Fruit fly (Drosophila melanogaster): ENCODE results near the gene Ptp61F.

Gene Ptp61F

dm6 chr3L:1319097-1319725, 155.8 kb downstream of the Ptp61F start (continued):
- TF ChIP-seq CG2129 (GFP tag; IDR thresholded peaks at IDR 0.05; ENCODE audit: partially characterized antibody), result no peak
- peak; percentile 27 for TF ChIP-seq CG12299 (tag; optimal IDR thresholded peaks at IDR 0.05)
- peak; percentile 53 for TF ChIP-seq CG8281 (tag; optimal IDR thresholded peaks at IDR 0.05)
- 0 out of 2 replicates have a peak, but pooled peaks have one; percentile 29 for TF ChIP-seq CG4404 (GFP tag; IDR thresholded peaks at IDR 0.05)
- peak; percentile 73 for TF ChIP-seq CG14710 (tag; optimal IDR thresholded peaks at IDR 0.05)
- TF ChIP-seq CG2116 (GFP tag; optimal IDR thresholded peaks at IDR 0.05), result peak; percentile 19
- no peak for TF ChIP-seq nerfin-2 (GFP tag; IDR thresholded peaks at IDR 0.05; ENCODE audit: partially characterized antibody)
- no peak for TF ChIP-seq pzg (GFP tag; optimal IDR thresholded peaks at IDR 0.05)
- TF ChIP-seq grau (tag; optimal IDR thresholded peaks at IDR 0.05), result peak; percentile 66
- TF ChIP-seq CG12236 (GFP tag; optimal IDR thresholded peaks at IDR 0.05), result peak; percentile 50
- TF ChIP-seq Dp (GFP tag; optimal IDR thresholded peaks at IDR 0.05), result no peak
- peak; percentile 42 for TF ChIP-seq CG30431 (GFP tag; optimal IDR thresholded peaks at IDR 0.05)
- no peak for TF ChIP-seq Hmx (GFP tag; optimal IDR thresholded peaks at IDR 0.05)
- TF ChIP-seq tll (GFP tag; optimal IDR thresholded peaks at IDR 0.05), result no peak
- no peak for TF ChIP-seq CG17912 (GFP tag; optimal IDR thresholded peaks at IDR 0.05)
- peak; percentile 89 for TF ChIP-seq Drgx (GFP tag; IDR thresholded peaks at IDR 0.05)
- peak; percentile 5 for TF ChIP-seq CG7987 (GFP tag; optimal IDR thresholded peaks at IDR 0.05)
- TF ChIP-seq pros (GFP tag; optimal IDR thresholded peaks at IDR 0.05), result peak; percentile 18
- TF ChIP-seq CG9932 (GFP tag; IDR thresholded peaks at IDR 0.05), result no peak
- peak; percentile 54 for TF ChIP-seq scrt (GFP tag; optimal IDR thresholded peaks at IDR 0.05)
- peak; percentile 79 for TF ChIP-seq Ptx1 (GFP tag; IDR thresholded peaks at IDR 0.05)
- peak; percentile 61 for TF ChIP-seq CG8089 (GFP tag; optimal IDR thresholded peaks at IDR 0.05)
- TF ChIP-seq CG6654 (GFP tag; optimal IDR thresholded peaks at IDR 0.05), result peak; percentile 51
- TF ChIP-seq stwl (tag; optimal IDR thresholded peaks at IDR 0.05), result no peak
- peak; percentile 56; the same call in 2 of the 3 replicates for TF ChIP-seq CG14050 (GFP tag; IDR thresholded peaks at IDR 0.05)
- TF ChIP-seq ci (GFP tag; IDR thresholded peaks at IDR 0.05), result peak; percentile 95
- peak; percentile 45 for TF ChIP-seq Dad (GFP tag; optimal IDR thresholded peaks at IDR 0.05)
- peak; percentile 36; the same call in 1 of the 2 replicates for TF ChIP-seq Oaz (GFP tag; IDR thresholded peaks at IDR 0.05)
- TF ChIP-seq Dll (GFP tag; IDR thresholded peaks at IDR 0.05; ENCODE audit: partially characterized antibody), result no peak
- TF ChIP-seq gce (GFP tag; IDR thresholded peaks at IDR 0.05), result peak; percentile 86
- TF ChIP-seq CG12104 (GFP tag; optimal IDR thresholded peaks at IDR 0.05), result peak; percentile 16
- peak; percentile 74; the same call in 1 of the 2 replicates for TF ChIP-seq lmd (GFP tag; IDR thresholded peaks at IDR 0.05)
- TF ChIP-seq CG2199 (GFP tag; IDR thresholded peaks at IDR 0.05), result no peak; the same call in 2 of the 3 replicates
- no peak for TF ChIP-seq psq (GFP tag; optimal IDR thresholded peaks at IDR 0.05)
- no peak for TF ChIP-seq CG2889 (GFP tag; IDR thresholded peaks at IDR 0.05)
- peak; percentile 67 for TF ChIP-seq ssp (GFP tag; IDR thresholded peaks at IDR 0.05)
- peak; percentile 29 for TF ChIP-seq salm (tag; optimal IDR thresholded peaks at IDR 0.05)
- TF ChIP-seq CG7745 (tag; optimal IDR thresholded peaks at IDR 0.05), result no peak
- TF ChIP-seq NC2α (GFP tag; optimal IDR thresholded peaks at IDR 0.05), result peak; percentile 28
- TF ChIP-seq CG9817 (tag; optimal IDR thresholded peaks at IDR 0.05), result peak; percentile 32
- TF ChIP-seq CG34376 (GFP tag; optimal IDR thresholded peaks at IDR 0.05), result no peak
- TF ChIP-seq unc-4 (GFP tag; IDR thresholded peaks at IDR 0.05; ENCODE audit: partially characterized antibody), result no peak
- TF ChIP-seq CG7271 (tag; optimal IDR thresholded peaks at IDR 0.05), result no peak
- peak; percentile 3 for TF ChIP-seq CG9727 (GFP tag; optimal IDR thresholded peaks at IDR 0.05)
- TF ChIP-seq CG15479 (GFP tag; optimal IDR thresholded peaks at IDR 0.05), result no peak
- TF ChIP-seq pan (optimal IDR thresholded peaks at IDR 0.05), result no peak
- TF ChIP-seq pan (GFP tag; optimal IDR thresholded peaks at IDR 0.05 in 1 of 2, IDR thresholded peaks at IDR 0.05 in 1 of 2), result peak in 1 of 2 experiments; percentile 82
- TF ChIP-seq Elba2 (GFP tag; optimal IDR thresholded peaks at IDR 0.05), result no peak
- TF ChIP-seq Neu2 (GFP tag; optimal IDR thresholded peaks at IDR 0.05; ENCODE audit: borderline replicate concordance), result no peak

All from whole organism, embryonic.